Worm (Caenorhabditis elegans) whole organism, L4 larva: Measurements from ENCODE around the gene fat-7.

ENCODE experiments used
- F37D6.2 ChIP-seq: sonication (generic microtip); optimal IDR thresholded peaks from 2 replicates; lab custom pipeline; 2016; ENCODE audit warnings: mild to moderate bottlenecking, missing genetic modification characterization, missing compliant biosample characterization
- R02D3.7 ChIP-seq: fragments of 150-350 bp; sonication (generic microtip); optimal IDR thresholded peaks from 3 replicates; lab custom pipeline; 2014; ENCODE audit warnings: missing biosample characterization, missing genetic modification characterization
- Y5F2A.4 ChIP-seq: fragments of 200-800 bp; sonication (Bioruptor generic); optimal IDR thresholded peaks from 2 replicates; lab custom pipeline; 2018; ENCODE audit warnings: mild to moderate bottlenecking, missing genetic modification characterization, missing compliant biosample characterization
- aly-2 ChIP-seq: sonication (generic microtip); optimal IDR thresholded peaks from 2 replicates; lab custom pipeline; 2018; ENCODE audit warnings: missing biosample characterization, missing genetic modification characterization
- ama-1 ChIP-seq: fragments of 150-350 bp; optimal IDR thresholded peaks from 2 replicates; lab custom pipeline; 2014; ENCODE audit warnings: inconsistent platforms, mixed read lengths
- arid-1 ChIP-seq: fragments of 200-800 bp; sonication (Bioruptor generic); conservative IDR thresholded peaks from 2 replicates; pipeline ENCODE4 v1.3.6; 2022; ENCODE audit warnings: missing genetic modification reagents, missing genetic modification characterization, missing compliant biosample characterization
- ceh-28 ChIP-seq: fragments of 150-350 bp; optimal IDR thresholded peaks from 2 replicates; lab custom pipeline; 2014; ENCODE audit warnings: missing biosample characterization, missing genetic modification reagents, missing genetic modification characterization
- ceh-32 ChIP-seq: sonication (generic microtip); optimal IDR thresholded peaks from 2 replicates; lab custom pipeline; 2016; ENCODE audit warnings: mild to moderate bottlenecking, missing genetic modification characterization, missing compliant biosample characterization; ENCODE audit not compliant: poor library complexity
- cey-2 ChIP-seq: sonication (generic microtip); optimal IDR thresholded peaks from 3 replicates; lab custom pipeline; 2017; ENCODE audit warnings: missing genetic modification characterization, mild to moderate bottlenecking, missing compliant biosample characterization, antibody characterized with exemption, borderline replicate concordance; ENCODE audit not compliant: insufficient read depth
- daf-12 ChIP-seq: fragments of 150-350 bp; optimal IDR thresholded peaks from 2 replicates; lab custom pipeline; 2014; ENCODE audit warnings: missing biosample characterization, missing genetic modification reagents, missing genetic modification characterization
- daf-16 ChIP-seq, 3 experiments: sonication (generic microtip); optimal IDR thresholded peaks; 2 replicates each; lab custom pipeline; 2016 to 2017; ENCODE audit warnings: missing genetic modification characterization in 3 of 3, missing genetic modification reagents in 3 of 3, mild to moderate bottlenecking in 2 of 3, missing compliant biosample characterization in 2 of 3, missing biosample characterization in 1 of 3, moderate library complexity in 1 of 3
- dmd-6 ChIP-seq: fragments of 200-800 bp; sonication (Bioruptor generic); IDR thresholded peaks from 2 replicates; pipeline ENCODE4 v1.3.6; 2022; ENCODE audit warnings: missing genetic modification reagents, missing genetic modification characterization, missing compliant biosample characterization
- egl-43 ChIP-seq: fragments of 200-800 bp; sonication (Bioruptor generic); IDR thresholded peaks from 2 replicates; pipeline ENCODE4 v1.3.6; 2022; ENCODE audit warnings: missing genetic modification reagents, missing genetic modification characterization, missing compliant biosample characterization
- fkh-10 ChIP-seq: fragments of 150-350 bp; optimal IDR thresholded peaks from 2 replicates; lab custom pipeline; 2014; ENCODE audit warnings: missing biosample characterization, missing genetic modification reagents, missing genetic modification characterization
- fos-1 ChIP-seq: fragments of 150-350 bp; optimal IDR thresholded peaks from 2 replicates; lab custom pipeline; 2014; ENCODE audit warnings: missing biosample characterization, missing genetic modification characterization
- hif-1 ChIP-seq, 2 experiments: sonication (generic microtip); optimal IDR thresholded peaks; 2 replicates each; lab custom pipeline; 2016 to 2017; ENCODE audit warnings: missing compliant biosample characterization in 2 of 2, missing genetic modification characterization in 2 of 2, missing genetic modification reagents in 2 of 2, missing genotype in 2 of 2, mild to moderate bottlenecking in 1 of 2
- hmg-1.1 ChIP-seq: fragments of 200-800 bp; sonication (Bioruptor generic); IDR thresholded peaks from 2 replicates; pipeline ENCODE4 v1.3.6; 2022; ENCODE audit warnings: missing genetic modification reagents, missing genetic modification characterization, missing compliant biosample characterization
- lin-29 ChIP-seq: fragments of 200-800 bp; sonication (Bioruptor generic); IDR thresholded peaks from 2 replicates; pipeline ENCODE4 v1.3.6; 2022; ENCODE audit warnings: missing genetic modification reagents, missing genetic modification characterization, missing compliant biosample characterization
- lin-38 ChIP-seq: fragments of 200-800 bp; sonication (Bioruptor generic); IDR thresholded peaks from 2 replicates; pipeline ENCODE4 v1.3.6; 2022; ENCODE audit warnings: missing genetic modification reagents, missing genetic modification characterization, missing compliant biosample characterization
- madf-5 ChIP-seq, 2 experiments: fragments of 200-800 bp; sonication (Bioruptor generic); IDR thresholded peaks; 2 replicates each; pipeline ENCODE4 v1.3.6; 2022; ENCODE audit warnings: missing compliant biosample characterization in 2 of 2, missing genetic modification characterization in 2 of 2
- mxl-2 ChIP-seq: fragments of 200-800 bp; sonication (Bioruptor generic); conservative IDR thresholded peaks from 2 replicates; pipeline ENCODE4 v1.3.6; 2022; ENCODE audit warnings: missing genetic modification reagents, missing genetic modification characterization, missing compliant biosample characterization
- nhr-10 ChIP-seq: fragments of 150-350 bp; optimal IDR thresholded peaks from 2 replicates; lab custom pipeline; 2014; ENCODE audit warnings: missing biosample characterization, missing genetic modification characterization
- nhr-111 ChIP-seq: fragments of 200-800 bp; sonication (Bioruptor generic); optimal IDR thresholded peaks from 2 replicates; lab custom pipeline; 2018; ENCODE audit warnings: mild to moderate bottlenecking, missing genetic modification characterization, missing compliant biosample characterization
- nhr-237 ChIP-seq: sonication (generic microtip); optimal IDR thresholded peaks from 2 replicates; lab custom pipeline; 2017; ENCODE audit warnings: missing biosample characterization, missing genetic modification characterization
- nhr-41 ChIP-seq: fragments of 200-800 bp; sonication (Bioruptor generic); IDR thresholded peaks from 2 replicates; pipeline ENCODE4 v1.3.6; 2022; ENCODE audit warnings: missing genetic modification reagents, missing genetic modification characterization, missing compliant biosample characterization
- nhr-6 ChIP-seq: fragments of 150-350 bp; optimal IDR thresholded peaks from 2 replicates; lab custom pipeline; 2014; ENCODE audit warnings: missing biosample characterization, missing genetic modification characterization
- nhr-76 ChIP-seq: fragments of 150-350 bp; optimal IDR thresholded peaks from 2 replicates; lab custom pipeline; 2014; ENCODE audit warnings: missing biosample characterization, missing genetic modification characterization
- pha-4 ChIP-seq, 2 experiments: fragments of 150-350 bp in 1 of 2; fragments of 200-800 bp in 1 of 2; sonication (Bioruptor generic) in 1 of 2; IDR thresholded peaks in 1 of 2; optimal IDR thresholded peaks in 1 of 2; 2 replicates each; pipeline versions ENCODE4 v1.3.6 to Lab custom; 2014 to 2022; ENCODE audit warnings: missing genetic modification characterization in 2 of 2, missing genetic modification reagents in 2 of 2, missing biosample characterization in 1 of 2, missing compliant biosample characterization in 1 of 2
- sdz-12 ChIP-seq: fragments of 200-800 bp; sonication (Bioruptor generic); optimal IDR thresholded peaks from 2 replicates; lab custom pipeline; 2018; ENCODE audit warnings: mild to moderate bottlenecking, missing genetic modification characterization, missing compliant biosample characterization
- snpc-4 ChIP-seq: fragments of 150-350 bp; optimal IDR thresholded peaks from 2 replicates; lab custom pipeline; 2014; ENCODE audit warnings: missing biosample characterization, missing genetic modification characterization
- spr-1 ChIP-seq: sonication (generic microtip); optimal IDR thresholded peaks from 2 replicates; lab custom pipeline; 2016; ENCODE audit warnings: mild to moderate bottlenecking, missing genetic modification characterization, missing compliant biosample characterization
- tra-1 ChIP-seq: fragments of 200-800 bp; sonication (Bioruptor generic); IDR thresholded peaks from 2 replicates; pipeline ENCODE4 v1.3.6; 2022; ENCODE audit warnings: missing genetic modification reagents, missing genetic modification characterization, missing compliant biosample characterization
- unc-130 ChIP-seq: sonication (generic microtip); optimal IDR thresholded peaks from 2 replicates; lab custom pipeline; 2016; ENCODE audit warnings: missing genetic modification reagents, missing genetic modification characterization, missing compliant biosample characterization
- unc-62 ChIP-seq, 3 experiments: fragments of 150-350 bp in 1 of 3; sonication (generic microtip); optimal IDR thresholded peaks in 2 of 3; peaks in 1 of 3; 1 replicate in 1 of 3; 2 replicates in 2 of 3; lab custom pipeline; 2014 to 2017; ENCODE audit warnings: missing biosample characterization in 3 of 3, missing genetic modification characterization in 3 of 3, missing genetic modification reagents in 3 of 3, missing genotype in 1 of 3
- zip-2 ChIP-seq: fragments of 150-350 bp; optimal IDR thresholded peaks from 2 replicates; lab custom pipeline; 2014; ENCODE audit warnings: missing biosample characterization, missing genetic modification characterization

The fat-7 gene

DNA sequence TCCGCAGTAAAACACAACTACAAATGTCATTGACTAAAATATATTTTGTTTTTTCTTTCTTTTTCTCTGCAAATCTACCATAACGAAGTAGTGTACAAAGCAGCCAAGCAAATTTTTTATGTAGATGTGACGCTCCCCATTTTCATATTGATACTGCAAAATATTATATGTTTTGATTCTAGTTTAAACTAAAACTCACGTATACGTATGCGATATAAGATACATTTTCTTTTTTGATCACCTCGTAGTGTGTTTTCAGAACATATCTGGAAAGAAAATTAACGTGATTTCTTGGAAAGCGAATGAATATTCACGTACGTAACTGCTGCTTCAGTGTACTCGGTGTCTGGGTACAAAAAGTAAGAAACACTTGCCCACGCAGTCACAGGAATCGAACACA, 16.1 kb downstream of the fat-7 start:
- no peak for TF ChIP-seq cey-2 (tag; lab: Kevin White, UChicago)
- peak in 1 of 2 experiments; percentile 94 for TF ChIP-seq unc-62 (GFP tag; optimal IDR thresholded peaks at IDR 0.05 in 1 of 2; lab: Kevin White, UChicago)
- no peak for TF ChIP-seq unc-62 (tag; optimal IDR thresholded peaks at IDR 0.05; lab: Kevin White, UChicago)
- no peak for TF ChIP-seq spr-1

DNA sequence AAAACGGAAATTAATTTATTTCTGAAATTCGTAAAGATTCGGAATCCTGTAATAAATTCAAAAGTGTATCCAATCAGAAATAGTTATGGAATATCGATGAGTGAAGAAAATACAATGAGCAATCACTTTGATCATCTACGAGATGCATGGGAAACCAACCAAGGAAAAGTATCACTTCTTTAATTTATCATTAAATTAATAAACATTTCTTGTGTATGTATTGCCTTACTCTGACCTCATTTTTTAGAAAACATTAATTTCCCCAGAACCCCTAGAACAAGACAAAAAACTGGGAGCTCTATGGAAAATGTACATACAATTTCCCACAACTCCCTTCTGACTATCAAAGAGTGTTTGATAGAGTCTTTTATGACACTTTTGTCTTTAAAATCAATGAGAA, 19.0 kb downstream of the fat-7 start, which contains the start of gene F10D2.16:
TSS of gene F10D2.16 (plus strand) at position 301 of the 400 bp plus-strand sequence.
- TF ChIP-seq R02D3.7 (tag; lab: Kevin White, UChicago): no peak
- TF ChIP-seq daf-16 (GFP tag; optimal IDR thresholded peaks at IDR 0.05; lab: Kevin White, UChicago): no peak
- TF ChIP-seq daf-16 (tag; optimal IDR thresholded peaks at IDR 0.05; lab: Kevin White, UChicago): no peak
- TF ChIP-seq hmg-1.1 (GFP tag; lab: Robert Waterston, UW): no peak
- no peak for TF ChIP-seq sdz-12 (GFP tag; lab: Kevin White, UChicago)
- no peak for TF ChIP-seq tra-1 (GFP tag; lab: Robert Waterston, UW)
- no peak for TF ChIP-seq unc-62 (GFP tag; optimal IDR thresholded peaks at IDR 0.05 in 1 of 2; lab: Kevin White, UChicago)
- no peak for TF ChIP-seq unc-62 (tag; optimal IDR thresholded peaks at IDR 0.05; lab: Kevin White, UChicago)
- no peak for TF ChIP-seq ceh-32 (tag; lab: Kevin White, UChicago)
- no peak for TF ChIP-seq hif-1 (tag; optimal IDR thresholded peaks at IDR 0.05; lab: Kevin White, UChicago)

DNA sequence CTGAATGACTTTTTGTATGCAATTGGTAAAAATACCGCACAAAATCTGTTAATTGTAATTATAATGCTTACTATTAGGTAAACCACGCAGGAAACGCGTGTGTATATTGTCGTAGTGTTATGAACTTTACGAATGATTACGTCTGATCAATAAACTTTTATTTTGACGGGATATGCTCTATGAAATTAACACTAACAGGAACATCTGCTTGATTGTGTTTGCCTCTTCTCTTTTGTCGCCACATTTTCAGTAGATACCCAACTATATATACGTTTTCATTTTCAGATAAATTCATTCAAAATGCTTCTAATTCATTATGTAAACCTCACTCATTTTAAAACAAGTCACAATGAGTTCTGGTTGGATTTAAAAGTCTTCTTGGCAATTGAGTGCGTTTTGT, 20.7 kb downstream of the fat-7 start, which contains the start of gene sre-10:
TSS of gene sre-10 (plus strand) at position 301 of the 400 bp plus-strand sequence.
- TF ChIP-seq zip-2 (tag; lab: Kevin White, UChicago) (no peak), ama-1 (no peak), arid-1 (no peak), lin-38 (GFP tag; lab: Robert Waterston, UW) (no peak), snpc-4 (tag; lab: Kevin White, UChicago) (no peak), nhr-10 (tag; lab: Kevin White, UChicago) (no peak), aly-2 (tag; lab: Kevin White, UChicago) (no peak)

DNA sequence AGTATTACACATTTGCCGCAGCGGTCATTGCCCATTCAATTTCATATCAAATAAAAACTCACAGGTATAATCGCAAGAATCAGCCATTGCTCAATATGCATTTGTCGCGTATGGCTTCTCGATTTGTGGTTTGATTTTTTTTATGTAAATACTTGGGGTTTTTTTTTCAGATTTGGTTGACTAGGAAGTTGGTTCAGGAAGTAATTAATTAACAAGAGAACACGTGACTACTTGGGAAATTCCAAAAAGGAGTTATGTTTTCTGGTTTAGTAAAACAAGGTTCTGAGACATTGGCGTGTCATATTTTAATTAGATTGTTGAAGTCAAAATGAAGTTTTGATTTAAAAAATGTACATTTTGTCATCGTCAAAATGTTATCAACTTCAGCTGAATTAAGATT, 22.0 kb downstream of the fat-7 start, which contains the start of gene srx-36:
TSS of gene srx-36 (minus strand) at position 101 of the 400 bp plus-strand sequence.
- no peak for TF ChIP-seq spr-1
- no peak for TF ChIP-seq mxl-2 (GFP tag; lab: Robert Waterston, UW)
- no peak for TF ChIP-seq zip-2 (tag; lab: Kevin White, UChicago)
- no peak for TF ChIP-seq pha-4 (GFP tag; IDR thresholded peaks at IDR 0.05; lab: Robert Waterston, UW)
- no peak for TF ChIP-seq pha-4 (tag; optimal IDR thresholded peaks at IDR 0.05; lab: Kevin White, UChicago)
- TF ChIP-seq Y5F2A.4 (GFP tag; lab: Kevin White, UChicago): no peak
- no peak for TF ChIP-seq lin-29 (GFP tag; lab: Robert Waterston, UW)
- TF ChIP-seq nhr-237 (tag; lab: Kevin White, UChicago): no peak
- TF ChIP-seq madf-5 (GFP tag; IDR thresholded peaks at IDR 0.05; lab: Robert Waterston, UW): no peak

DNA sequence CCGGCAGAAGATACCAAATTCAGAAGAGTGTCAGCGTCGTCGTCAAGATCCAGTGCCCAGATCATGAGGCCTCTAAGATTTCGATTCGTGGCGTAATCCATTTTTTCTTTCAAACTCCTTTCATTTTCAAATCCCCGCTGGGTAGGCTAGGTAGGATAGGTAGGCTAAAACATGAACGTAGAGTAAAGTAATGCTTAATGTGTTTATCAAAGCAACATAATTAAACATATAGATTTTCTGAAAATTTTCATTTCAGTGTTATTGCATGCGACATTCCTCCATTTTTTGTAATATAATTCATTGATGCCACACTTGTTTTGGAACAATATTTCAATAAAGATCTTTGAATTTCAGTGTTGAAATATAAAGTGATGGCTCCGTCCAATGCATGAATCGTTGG, 23.5 kb downstream of the fat-7 start, which contains the start of gene T01C4.8:
TSS of gene T01C4.8 (minus strand) at position 101 of the 400 bp plus-strand sequence.
- TF ChIP-seq nhr-41 (no peak), daf-12 (tag; lab: Kevin White, UChicago) (no peak), dmd-6 (GFP tag; lab: Robert Waterston, UW) (no peak), ceh-28 (tag; lab: Kevin White, UChicago) (no peak), nhr-111 (GFP tag; lab: Kevin White, UChicago) (no peak), egl-43 (no peak), fos-1 (no peak), Y5F2A.4 (GFP tag; lab: Kevin White, UChicago) (no peak), zip-2 (tag; lab: Kevin White, UChicago) (no peak), F37D6.2 (tag; lab: Kevin White, UChicago) (no peak), nhr-6 (tag; lab: Kevin White, UChicago) (no peak), nhr-76 (tag; lab: Kevin White, UChicago) (no peak), unc-130 (no peak), fkh-10 (GFP tag; lab: Kevin White, UChicago) (no peak)
